Worm (Caenorhabditis elegans) whole organism, mixed stage, embryonic: ENCODE measurements around the gene K06H7.8.

ENCODE experiments used
- M03D4.4 ChIP-seq: sonication (generic microtip); optimal IDR thresholded peaks from 2 replicates; lab custom pipeline; 2017; ENCODE audit warnings: mild to moderate bottlenecking, missing genetic modification characterization, missing compliant biosample characterization
- bed-3 ChIP-seq: fragments of 200-800 bp; sonication (Bioruptor generic); optimal IDR thresholded peaks from 3 replicates; lab custom pipeline; 2018; ENCODE audit warnings: mild to moderate bottlenecking, missing genetic modification characterization, moderate library complexity, missing compliant biosample characterization
- blmp-1 ChIP-seq: fragments of 150-350 bp; optimal IDR thresholded peaks from 2 replicates; lab custom pipeline; 2014; ENCODE audit warnings: missing biosample characterization, missing genetic modification characterization
- ceh-39 ChIP-seq: fragments of 150-350 bp; optimal IDR thresholded peaks from 2 replicates; lab custom pipeline; 2014; ENCODE audit warnings: missing biosample characterization, missing genetic modification characterization
- ceh-43 ChIP-seq: fragments of 200-800 bp; sonication (Bioruptor generic); optimal IDR thresholded peaks from 2 replicates; lab custom pipeline; 2018; ENCODE audit warnings: mild to moderate bottlenecking, missing genetic modification characterization, moderate library complexity, missing compliant biosample characterization
- ceh-83 ChIP-seq: fragments of 200-800 bp; sonication (Bioruptor generic); optimal IDR thresholded peaks from 2 replicates; lab custom pipeline; 2018; ENCODE audit warnings: mild to moderate bottlenecking, missing genetic modification characterization, missing compliant biosample characterization
- ces-1 ChIP-seq: fragments of 150-350 bp; optimal IDR thresholded peaks from 2 replicates; lab custom pipeline; 2014; ENCODE audit warnings: missing biosample characterization, missing genetic modification reagents, missing genetic modification characterization
- cnd-1 ChIP-seq: fragments of 200-800 bp; sonication (Bioruptor generic); optimal IDR thresholded peaks from 2 replicates; lab custom pipeline; 2018; ENCODE audit warnings: mild to moderate bottlenecking, missing genetic modification characterization, missing compliant biosample characterization
- drap-1 ChIP-seq: fragments of 200-800 bp; sonication (Bioruptor generic); optimal IDR thresholded peaks from 3 replicates; lab custom pipeline; 2018; ENCODE audit warnings: mild to moderate bottlenecking, missing genetic modification characterization, missing compliant biosample characterization
- elt-1 ChIP-seq: sonication (generic microtip); optimal IDR thresholded peaks from 2 replicates; lab custom pipeline; 2017; ENCODE audit warnings: missing genetic modification characterization, mild to moderate bottlenecking, missing compliant biosample characterization, antibody characterized with exemption, moderate library complexity, borderline replicate concordance; ENCODE audit not compliant: insufficient read depth
- elt-3 ChIP-seq: fragments of 150-350 bp; optimal IDR thresholded peaks from 2 replicates; lab custom pipeline; 2014; ENCODE audit warnings: missing biosample characterization, missing genetic modification characterization
- flh-1 ChIP-seq: fragments of 200-800 bp; sonication (Bioruptor generic); optimal IDR thresholded peaks from 2 replicates; lab custom pipeline; 2018; ENCODE audit warnings: mild to moderate bottlenecking, missing genetic modification characterization, moderate library complexity, missing compliant biosample characterization
- ham-2 ChIP-seq: fragments of 200-800 bp; sonication (Bioruptor generic); optimal IDR thresholded peaks from 2 replicates; lab custom pipeline; 2018; ENCODE audit warnings: mild to moderate bottlenecking, missing genetic modification characterization, missing compliant biosample characterization
- hlh-1 ChIP-seq: fragments of 150-350 bp; optimal IDR thresholded peaks from 2 replicates; lab custom pipeline; 2014; ENCODE audit warnings: missing biosample characterization, missing genetic modification reagents, missing genetic modification characterization
- lin-13 ChIP-seq: fragments of 150-350 bp; optimal IDR thresholded peaks from 2 replicates; lab custom pipeline; 2014; ENCODE audit warnings: missing biosample characterization, missing genetic modification characterization
- lin-32 ChIP-seq: fragments of 200-800 bp; sonication (Bioruptor generic); optimal IDR thresholded peaks from 2 replicates; lab custom pipeline; 2018; ENCODE audit warnings: mild to moderate bottlenecking, missing genetic modification characterization, missing compliant biosample characterization
- lsy-2 ChIP-seq: fragments of 150-350 bp; optimal IDR thresholded peaks from 2 replicates; lab custom pipeline; 2014; ENCODE audit warnings: missing biosample characterization, missing genetic modification characterization
- mab-5 ChIP-seq: fragments of 150-350 bp; optimal IDR thresholded peaks from 2 replicates; lab custom pipeline; 2014; ENCODE audit warnings: missing biosample characterization, missing genetic modification characterization
- mep-1 ChIP-seq: fragments of 150-350 bp; optimal IDR thresholded peaks from 2 replicates; lab custom pipeline; 2017; ENCODE audit warnings: missing biosample characterization, missing genetic modification reagents, missing genetic modification characterization, inconsistent platforms
- mls-2 ChIP-seq: sonication (generic microtip); optimal IDR thresholded peaks from 2 replicates; lab custom pipeline; 2016; ENCODE audit warnings: mild to moderate bottlenecking, missing genetic modification characterization, moderate library complexity, missing compliant biosample characterization
- nhr-12 ChIP-seq: fragments of 150-350 bp; optimal IDR thresholded peaks from 2 replicates; lab custom pipeline; 2014; ENCODE audit warnings: missing biosample characterization, missing genetic modification characterization
- nhr-2 ChIP-seq: fragments of 150-350 bp; optimal IDR thresholded peaks from 2 replicates; lab custom pipeline; 2014; ENCODE audit warnings: missing biosample characterization, missing genetic modification characterization
- nhr-237 ChIP-seq: fragments of 150-350 bp; optimal IDR thresholded peaks from 2 replicates; lab custom pipeline; 2014; ENCODE audit warnings: missing biosample characterization, missing genetic modification characterization
- nhr-28 ChIP-seq: fragments of 150-350 bp; optimal IDR thresholded peaks from 2 replicates; lab custom pipeline; 2014; ENCODE audit warnings: missing biosample characterization, missing genetic modification characterization
- nhr-76 ChIP-seq: sonication (generic microtip); optimal IDR thresholded peaks from 2 replicates; lab custom pipeline; 2017; ENCODE audit warnings: missing biosample characterization, missing genetic modification characterization
- pha-4 ChIP-seq: fragments of 150-350 bp; optimal IDR thresholded peaks from 2 replicates; lab custom pipeline; 2018; ENCODE audit warnings: missing biosample characterization, missing genetic modification reagents, missing genetic modification characterization
- sem-2 ChIP-seq: fragments of 200-800 bp; sonication (Bioruptor generic); optimal IDR thresholded peaks from 2 replicates; lab custom pipeline; 2018; ENCODE audit warnings: mild to moderate bottlenecking, missing genetic modification characterization, missing compliant biosample characterization
- snpc-4 ChIP-seq: fragments of 150-350 bp; optimal IDR thresholded peaks from 2 replicates; lab custom pipeline; 2014; ENCODE audit warnings: missing biosample characterization, missing genetic modification characterization
- sptf-1 ChIP-seq: sonication (generic microtip); optimal IDR thresholded peaks from 2 replicates; lab custom pipeline; 2017; ENCODE audit warnings: mild to moderate bottlenecking, missing genetic modification characterization, moderate library complexity, missing compliant biosample characterization
- tbx-8 ChIP-seq: fragments of 200-800 bp; sonication (Bioruptor generic); optimal IDR thresholded peaks from 2 replicates; lab custom pipeline; 2018; ENCODE audit warnings: mild to moderate bottlenecking, missing genetic modification characterization, moderate library complexity, missing compliant biosample characterization
- unc-120 ChIP-seq: sonication (generic microtip); optimal IDR thresholded peaks from 2 replicates; lab custom pipeline; 2017; ENCODE audit warnings: missing genetic modification characterization, missing compliant biosample characterization; ENCODE audit not compliant: poor library complexity, severe bottlenecking
- unc-39 ChIP-seq: fragments of 150-350 bp; optimal IDR thresholded peaks from 2 replicates; lab custom pipeline; 2014; ENCODE audit warnings: missing biosample characterization, missing genetic modification characterization
- unc-62 ChIP-seq: fragments of 150-350 bp; optimal IDR thresholded peaks from 2 replicates; lab custom pipeline; 2014; ENCODE audit warnings: missing biosample characterization, missing genetic modification reagents, missing genetic modification characterization
- zip-8 ChIP-seq: fragments of 150-350 bp; optimal IDR thresholded peaks from 2 replicates; lab custom pipeline; 2014; ENCODE audit warnings: missing biosample characterization, missing genetic modification characterization
- ztf-11 ChIP-seq: fragments of 150-350 bp; optimal IDR thresholded peaks from 2 replicates; lab custom pipeline; 2014; ENCODE audit warnings: missing biosample characterization, missing genetic modification characterization

Gene K06H7.8

ce11 chrIII:8108490-8108889 is 10.5 kb upstream of the K06H7.8 start, which contains the start of gene C14B9.3:
C14B9.3 (plus strand) TSS chrIII:8108790.
- TF ChIP-seq M03D4.4 (no peak), snpc-4 (no peak), lsy-2 (tag; lab: Kevin White, UChicago) (no peak), ceh-83 (GFP tag; lab: Kevin White, UChicago) (no peak), mab-5 (tag; lab: Kevin White, UChicago) (no peak), blmp-1 (tag; lab: Kevin White, UChicago) (no peak), hlh-1 (tag; lab: Kevin White, UChicago) (no peak)

ce11 chrIII:8106476-8106875 is 8.5 kb upstream of the K06H7.8 start:
- TF ChIP-seq mep-1 (tag; lab: Kevin White, UChicago) = peak; percentile 2
- TF ChIP-seq nhr-28 (tag; lab: Kevin White, UChicago) = no peak
- peak; percentile 18 for TF ChIP-seq unc-39
- peak; percentile 74 for TF ChIP-seq unc-120 (tag; lab: Kevin White, UChicago)
- peak; percentile 64 for TF ChIP-seq ham-2 (GFP tag; lab: Kevin White, UChicago)
- TF ChIP-seq elt-1 = no peak
- TF ChIP-seq ceh-39 (tag; lab: Kevin White, UChicago) = no peak
- TF ChIP-seq nhr-76 = no peak
- TF ChIP-seq lsy-2 (tag; lab: Kevin White, UChicago) = no peak
- peak; percentile 90 for TF ChIP-seq sptf-1 (tag; lab: Kevin White, UChicago)
- TF ChIP-seq unc-62 (GFP tag; lab: Kevin White, UChicago) = no peak
- TF ChIP-seq ceh-43 (GFP tag; lab: Kevin White, UChicago) = peak; percentile 68
- no peak for TF ChIP-seq nhr-2 (tag; lab: Kevin White, UChicago)
- peak; percentile 16 for TF ChIP-seq pha-4
- TF ChIP-seq zip-8 (tag; lab: Kevin White, UChicago) = no peak
- TF ChIP-seq M03D4.4 = peak; percentile 82
- no peak for TF ChIP-seq blmp-1 (tag; lab: Kevin White, UChicago)
- no peak for TF ChIP-seq snpc-4
- peak; percentile 85 for TF ChIP-seq mls-2 (tag; lab: Kevin White, UChicago)
- peak; percentile 87 for TF ChIP-seq cnd-1
- peak; percentile 60 for TF ChIP-seq flh-1 (GFP tag; lab: Kevin White, UChicago)
- peak; percentile 27 for TF ChIP-seq lin-13 (tag; lab: Kevin White, UChicago)
- TF ChIP-seq elt-3 = no peak
- TF ChIP-seq nhr-12 (tag; lab: Kevin White, UChicago) = no peak
- TF ChIP-seq sem-2 (GFP tag; lab: Kevin White, UChicago) = peak; percentile 70
- TF ChIP-seq ces-1 (GFP tag; lab: Kevin White, UChicago) = peak; percentile 12
- TF ChIP-seq ceh-83 (GFP tag; lab: Kevin White, UChicago) = peak; percentile 85
- TF ChIP-seq lin-32 (GFP tag; lab: Kevin White, UChicago) = peak; percentile 70
- no peak for TF ChIP-seq ztf-11 (tag; lab: Kevin White, UChicago)
- TF ChIP-seq nhr-237 = no peak
- peak; percentile 85 for TF ChIP-seq drap-1 (GFP tag; lab: Kevin White, UChicago)
- TF ChIP-seq tbx-8 (GFP tag; lab: Kevin White, UChicago) = no peak
- TF ChIP-seq hlh-1 (tag; lab: Kevin White, UChicago) = peak; percentile 8
- TF ChIP-seq mab-5 (tag; lab: Kevin White, UChicago) = no peak
- TF ChIP-seq bed-3 (GFP tag; lab: Kevin White, UChicago) = peak; percentile 66

DNA sequence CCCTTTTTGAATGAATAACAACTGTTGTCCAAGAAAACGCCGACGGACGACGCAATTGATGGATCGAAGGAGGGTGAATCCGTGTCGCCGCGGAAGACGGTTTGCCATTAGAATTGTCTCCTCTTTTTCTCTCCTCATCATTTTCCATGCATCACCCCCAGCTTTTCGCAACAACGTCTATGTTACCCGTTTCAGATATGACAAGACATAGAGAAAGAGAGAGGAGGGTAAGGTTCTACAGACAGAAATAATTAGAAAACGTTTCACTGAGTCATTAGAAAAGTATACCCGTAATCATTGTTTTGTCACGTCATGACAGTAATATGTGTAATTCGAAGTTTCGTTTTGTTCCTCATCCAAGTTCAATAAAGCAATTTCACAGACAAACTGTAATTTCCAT is 7.8 kb upstream of the K06H7.8 start:
- TF ChIP-seq ceh-83 (GFP tag; lab: Kevin White, UChicago) (no peak), snpc-4 (no peak), ceh-39 (tag; lab: Kevin White, UChicago) (no peak), flh-1 (GFP tag; lab: Kevin White, UChicago) (no peak), elt-1 (no peak), sem-2 (GFP tag; lab: Kevin White, UChicago) (no peak), bed-3 (GFP tag; lab: Kevin White, UChicago) (no peak), ztf-11 (tag; lab: Kevin White, UChicago) (no peak), lin-32 (GFP tag; lab: Kevin White, UChicago) (no peak), ceh-43 (GFP tag; lab: Kevin White, UChicago) (no peak), mab-5 (tag; lab: Kevin White, UChicago) (no peak)
